Worm (Caenorhabditis elegans): ENCODE data around the gene nspd-6.

ce11 chrIV:5166030-5166429 is 504 bp upstream of the nspd-6 start, which contains the start of gene ptp-5.1:
- TF ChIP-seq R02D3.7 (tag; optimal IDR thresholded peaks at IDR 0.05) (no peak), fkh-10 (GFP tag; optimal IDR thresholded peaks at IDR 0.05) (no peak), ZK546.5 (tag; optimal IDR thresholded peaks at IDR 0.05) (no peak)

Data from whole organism, L3 larva.